Fruit fly (Drosophila melanogaster) whole organism, embryonic: ENCODE data around the gene Kaz-m1.

Experiments used
- CG10274 ChIP-seq: fragments of 200-800 bp; sonication (Bioruptor generic); optimal IDR thresholded peaks from 3 replicates; lab custom pipeline; 2017; ENCODE audit warnings: missing biosample characterization, mild to moderate bottlenecking, missing genetic modification characterization
- CG10979 ChIP-seq: fragments of 200-800 bp; sonication (Bioruptor generic); optimal IDR thresholded peaks from 2 replicates; lab custom pipeline; 2018; ENCODE audit warnings: missing biosample characterization, mild to moderate bottlenecking, missing genetic modification characterization, moderate library complexity
- CG12769 ChIP-seq: fragments of 200-800 bp; sonication (Bioruptor generic); optimal IDR thresholded peaks from 2 replicates; lab custom pipeline; 2019; ENCODE audit warnings: missing biosample characterization, mild to moderate bottlenecking, missing genetic modification characterization, moderate library complexity
- CG12942 ChIP-seq: fragments of 200-800 bp; sonication (Bioruptor generic); optimal IDR thresholded peaks from 3 replicates; lab custom pipeline; 2016; ENCODE audit warnings: missing biosample characterization, missing genetic modification characterization
- CG13287 ChIP-seq: fragments of 200-800 bp; sonication (Bioruptor generic); IDR thresholded peaks from 2 replicates; pipeline ENCODE4 v1.3.6; 2022; ENCODE audit warnings: missing biosample characterization, missing genetic modification characterization; ENCODE audit not compliant: partially characterized antibody
- CG14710 ChIP-seq: fragments of 200-800 bp; sonication (Bioruptor generic); optimal IDR thresholded peaks from 3 replicates; lab custom pipeline; 2019; ENCODE audit warnings: missing biosample characterization, mild to moderate bottlenecking, missing genetic modification characterization, moderate library complexity
- CG15696 ChIP-seq: fragments of 200-800 bp; sonication (Bioruptor generic); optimal IDR thresholded peaks from 2 replicates; lab custom pipeline; 2019; ENCODE audit warnings: missing biosample characterization, mild to moderate bottlenecking, missing genetic modification characterization, moderate library complexity
- CG1832 ChIP-seq: fragments of 200-800 bp; sonication (Bioruptor generic); optimal IDR thresholded peaks from 2 replicates; lab custom pipeline; 2017; ENCODE audit warnings: missing biosample characterization, mild to moderate bottlenecking, missing genetic modification characterization, inconsistent platforms
- CG18476 ChIP-seq: fragments of 200-800 bp; sonication (Bioruptor generic); optimal IDR thresholded peaks from 2 replicates; lab custom pipeline; 2016; ENCODE audit warnings: missing biosample characterization, mild to moderate bottlenecking, missing genetic modification characterization
- CG2120 ChIP-seq: fragments of 200-800 bp; sonication (Bioruptor generic); optimal IDR thresholded peaks from 3 replicates; lab custom pipeline; 2016; ENCODE audit warnings: missing biosample characterization, missing genetic modification characterization
- CG30431 ChIP-seq: fragments of 200-800 bp; sonication (Bioruptor generic); optimal IDR thresholded peaks from 2 replicates; lab custom pipeline; 2017; ENCODE audit warnings: missing biosample characterization, missing genetic modification characterization
- CG33557 ChIP-seq: fragments of 200-800 bp; sonication (Bioruptor generic); optimal IDR thresholded peaks from 2 replicates; lab custom pipeline; 2019; ENCODE audit warnings: missing biosample characterization, mild to moderate bottlenecking, missing genetic modification characterization, moderate library complexity
- CG3407 ChIP-seq: fragments of 200-800 bp; sonication (Bioruptor generic); optimal IDR thresholded peaks from 2 replicates; lab custom pipeline; 2018; ENCODE audit warnings: missing biosample characterization, mild to moderate bottlenecking, missing genetic modification characterization
- CG34422 ChIP-seq: fragments of 200-800 bp; sonication (Bioruptor generic); IDR thresholded peaks from 3 replicates; pipeline ENCODE4 v1.3.6; 2022; ENCODE audit warnings: missing biosample characterization, missing genetic modification characterization
- CG4282 ChIP-seq: fragments of 200-800 bp; sonication (Bioruptor generic); optimal IDR thresholded peaks from 2 replicates; lab custom pipeline; 2016; ENCODE audit warnings: missing biosample characterization, missing genetic modification characterization
- CG6683 ChIP-seq: fragments of 200-800 bp; sonication (Bioruptor generic); optimal IDR thresholded peaks from 2 replicates; lab custom pipeline; 2017; ENCODE audit warnings: missing biosample characterization, mild to moderate bottlenecking, missing genetic modification characterization, missing genetic modification reagents
- CHES-1-like ChIP-seq: fragments of 200-800 bp; sonication (Bioruptor generic); optimal IDR thresholded peaks from 2 replicates; lab custom pipeline; 2016; ENCODE audit warnings: missing biosample characterization, missing genetic modification characterization
- D19A ChIP-seq: fragments of 200-800 bp; optimal IDR thresholded peaks from 3 replicates; lab custom pipeline; 2019; ENCODE audit warnings: missing biosample characterization, mild to moderate bottlenecking, missing genetic modification characterization, moderate library complexity
- Dek ChIP-seq: fragments of 200-800 bp; sonication (Bioruptor generic); optimal IDR thresholded peaks from 3 replicates; lab custom pipeline; 2019; ENCODE audit warnings: missing biosample characterization, mild to moderate bottlenecking, missing genetic modification characterization, moderate library complexity
- Ets65A ChIP-seq: fragments of 200-800 bp; sonication (Bioruptor generic); peaks from one replicate; lab custom pipeline; 2016; ENCODE audit warnings: missing biosample characterization, missing genetic modification characterization
- Gsc ChIP-seq: fragments of 200-800 bp; sonication (Bioruptor generic); IDR thresholded peaks from 2 replicates; pipeline ENCODE4 v1.3.6; 2022; ENCODE audit warnings: missing biosample characterization, missing genetic modification characterization
- HLH4C ChIP-seq: fragments of 200-800 bp; sonication (Bioruptor generic); IDR thresholded peaks from 3 replicates; pipeline ENCODE4 v1.3.6; 2022; ENCODE audit warnings: missing biosample characterization, missing genetic modification characterization; ENCODE audit not compliant: partially characterized antibody
- Hey ChIP-seq: fragments of 200-800 bp; sonication (Bioruptor generic); optimal IDR thresholded peaks from 3 replicates; lab custom pipeline; 2018; ENCODE audit warnings: missing biosample characterization, mild to moderate bottlenecking, missing genetic modification characterization
- Hsf ChIP-seq: fragments of 200-800 bp; sonication (Bioruptor generic); optimal IDR thresholded peaks from 3 replicates; lab custom pipeline; 2016; ENCODE audit warnings: missing biosample characterization, missing genetic modification characterization
- Lhr ChIP-seq: fragments of 200-800 bp; sonication (Bioruptor generic); optimal IDR thresholded peaks from 3 replicates; lab custom pipeline; 2017; ENCODE audit warnings: mild to moderate bottlenecking, missing biosample characterization, missing genetic modification reagents, missing genetic modification characterization
- Mad ChIP-seq: fragments of 200-800 bp; sonication (Bioruptor generic); optimal IDR thresholded peaks from 2 replicates; lab custom pipeline; 2016; ENCODE audit warnings: missing biosample characterization, missing genetic modification characterization
- NC2α ChIP-seq: fragments of 200-800 bp; sonication (Bioruptor generic); optimal IDR thresholded peaks from 2 replicates; lab custom pipeline; 2016; ENCODE audit warnings: missing biosample characterization, missing genetic modification characterization
- NFAT ChIP-seq: fragments of 200-800 bp; sonication (Bioruptor generic); IDR thresholded peaks from 2 replicates; pipeline ENCODE4 v1.3.6; 2022; ENCODE audit warnings: missing biosample characterization, missing genetic modification characterization
- Poxn ChIP-seq: fragments of 200-800 bp; sonication (Bioruptor generic); IDR thresholded peaks from 2 replicates; pipeline ENCODE4 v1.3.6; 2022; ENCODE audit warnings: missing biosample characterization, missing genetic modification characterization
- crol ChIP-seq: fragments of 200-800 bp; sonication (Bioruptor generic); IDR thresholded peaks from 2 replicates; pipeline ENCODE4 v1.3.6; 2022; ENCODE audit warnings: missing biosample characterization, missing genetic modification characterization
- dmrt99B ChIP-seq: fragments of 200-800 bp; sonication (Bioruptor generic); optimal IDR thresholded peaks from 2 replicates; lab custom pipeline; 2018; ENCODE audit warnings: missing biosample characterization, mild to moderate bottlenecking, missing genetic modification characterization, moderate library complexity
- dpn ChIP-seq, 2 experiments: fragments of 200-800 bp; sonication (Bioruptor generic); optimal IDR thresholded peaks; 3 replicates each; lab custom pipeline; 2016; ENCODE audit warnings: missing biosample characterization in 2 of 2, missing genetic modification characterization in 2 of 2
- fru ChIP-seq: fragments of >200 bp; optimal IDR thresholded peaks from 2 replicates; lab custom pipeline; 2017
- hth ChIP-seq: fragments of >200 bp; optimal IDR thresholded peaks from 2 replicates; lab custom pipeline; 2017; ENCODE audit warnings: inconsistent platforms
- kay ChIP-seq: fragments of 200-800 bp; sonication (Bioruptor generic); optimal IDR thresholded peaks from 2 replicates; lab custom pipeline; 2016; ENCODE audit warnings: missing biosample characterization, missing genetic modification characterization
- ken ChIP-seq: fragments of 200-800 bp; sonication (Bioruptor generic); IDR thresholded peaks from 3 replicates; pipeline ENCODE4 v1.3.6; 2022; ENCODE audit warnings: missing biosample characterization, missing genetic modification characterization
- kni ChIP-seq: fragments of 200-800 bp; sonication (Bioruptor generic); optimal IDR thresholded peaks from 3 replicates; lab custom pipeline; 2017; ENCODE audit warnings: mild to moderate bottlenecking, missing biosample characterization, missing genetic modification reagents, missing genetic modification characterization
- nmo ChIP-seq: fragments of 200-800 bp; sonication (Bioruptor generic); optimal IDR thresholded peaks from 2 replicates; lab custom pipeline; 2018; ENCODE audit warnings: missing biosample characterization, mild to moderate bottlenecking, missing genetic modification characterization, moderate library complexity
- pnt ChIP-seq: fragments of 200-800 bp; sonication (Bioruptor generic); optimal IDR thresholded peaks from 3 replicates; lab custom pipeline; 2016; ENCODE audit warnings: missing biosample characterization, missing genetic modification characterization
- pros ChIP-seq: fragments of 200-800 bp; sonication (Bioruptor generic); optimal IDR thresholded peaks from 3 replicates; lab custom pipeline; 2019; ENCODE audit warnings: missing biosample characterization, mild to moderate bottlenecking, missing genetic modification characterization, moderate library complexity
- ro ChIP-seq: fragments of 200-800 bp; sonication (Bioruptor generic); IDR thresholded peaks from 2 replicates; pipeline ENCODE4 v1.3.6; 2022; ENCODE audit warnings: missing biosample characterization, missing genetic modification characterization
- sens ChIP-seq: fragments of 200-800 bp; sonication (Bioruptor generic); peaks from one replicate; lab custom pipeline; 2016; ENCODE audit warnings: missing biosample characterization, missing genetic modification characterization
- slp2 ChIP-seq: fragments of 200-800 bp; sonication (Bioruptor generic); optimal IDR thresholded peaks from 2 replicates; lab custom pipeline; 2016; ENCODE audit warnings: missing biosample characterization, missing genetic modification characterization
- tna ChIP-seq: fragments of 200-800 bp; sonication (Bioruptor generic); IDR thresholded peaks from 2 replicates; pipeline ENCODE4 v1.3.6; 2022; ENCODE audit warnings: missing biosample characterization, missing genetic modification characterization; ENCODE audit not compliant: partially characterized antibody
- ttk ChIP-seq: fragments of 200-800 bp; sonication (Bioruptor generic); IDR thresholded peaks from 2 replicates; pipeline ENCODE4 v2.1.2; 2022; ENCODE audit warnings: missing biosample characterization, missing genetic modification characterization
- twi ChIP-seq: fragments of 200-800 bp; optimal IDR thresholded peaks from 2 replicates; lab custom pipeline; 2019; ENCODE audit warnings: missing biosample characterization, mild to moderate bottlenecking, missing genetic modification characterization, moderate library complexity
- tx ChIP-seq: fragments of 200-800 bp; sonication (Bioruptor generic); optimal IDR thresholded peaks from 2 replicates; lab custom pipeline; 2016; ENCODE audit warnings: missing biosample characterization, missing genetic modification characterization
- yki ChIP-seq: fragments of >200 bp; optimal IDR thresholded peaks from 3 replicates; lab custom pipeline; 2018
- zf30C ChIP-seq: fragments of 200-800 bp; sonication (Bioruptor generic); optimal IDR thresholded peaks from 3 replicates; lab custom pipeline; 2018; ENCODE audit warnings: missing biosample characterization, mild to moderate bottlenecking, missing genetic modification characterization

Gene Kaz-m1

DNA sequence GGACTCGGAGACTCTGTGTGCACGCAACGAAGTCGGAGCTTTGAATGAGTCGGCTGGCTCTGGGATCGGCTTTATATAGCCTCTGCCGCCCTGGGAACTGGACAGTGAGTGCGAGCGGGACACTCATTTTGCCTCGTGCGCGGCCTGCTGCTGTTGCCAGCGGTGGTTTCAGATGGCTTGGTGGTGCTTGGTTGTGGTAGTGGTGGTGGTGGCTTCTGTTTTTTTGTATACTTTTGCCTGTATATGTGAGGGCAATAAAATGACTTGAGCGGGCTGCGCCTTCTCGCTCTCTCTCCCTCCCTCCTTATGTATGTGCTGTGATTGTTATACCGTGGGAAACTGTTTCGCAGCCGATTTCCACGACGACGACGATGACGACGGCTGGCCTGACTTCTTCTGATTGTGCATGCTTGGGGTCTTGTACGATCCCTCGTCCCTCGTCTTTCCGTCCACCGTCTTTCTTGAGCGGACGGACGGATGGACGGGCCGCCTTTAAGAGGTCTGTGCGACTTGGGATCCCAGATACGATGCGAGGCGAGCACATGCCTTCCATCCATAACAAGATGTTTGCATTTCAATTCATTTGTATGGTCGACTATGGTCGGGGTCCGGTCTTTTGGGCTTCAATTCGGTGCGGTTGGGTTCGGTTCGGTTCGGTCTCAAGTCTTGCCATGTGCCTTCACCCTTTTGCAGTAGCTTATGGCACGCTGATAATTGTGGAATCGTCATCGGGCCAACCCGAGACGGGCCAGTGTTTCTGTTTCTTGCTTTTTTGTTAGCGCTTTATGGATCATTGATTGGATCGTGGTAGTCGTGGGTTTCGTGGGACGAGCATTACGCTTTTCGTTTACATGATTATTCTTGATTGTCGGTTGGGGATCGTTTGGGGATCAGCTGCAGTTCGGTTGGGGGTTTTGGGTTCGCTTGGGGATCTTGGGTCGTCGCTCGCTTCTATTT is 8.3 kb upstream of the Kaz-m1 start (continued):
- TF ChIP-seq nmo (GFP tag; lab: Kevin White, UChicago) (peak; percentile 16), CG3407 (peak; percentile 8), pnt (no peak), CG10979 (peak; percentile 11), CG14710 (peak; percentile 11), Lhr (GFP tag; lab: Kevin White, UChicago) (no peak), Hsf (GFP tag; lab: Kevin White, UChicago) (no peak), CG15696 (no peak), kay (GFP tag; lab: Kevin White, UChicago) (peak; percentile 48), CG18476 (no peak), dmrt99B (peak; percentile 14), sens (GFP tag; lab: Kevin White, UChicago) (peak; percentile 89), CG6683 (no peak), D19A (tag; lab: Kevin White, UChicago) (peak; percentile 19), hth (lab: Kevin White, UChicago) (no peak), fru (lab: Kevin White, UChicago) (no peak), dpn (GFP tag; optimal IDR thresholded peaks at IDR 0.05; lab: Kevin White, UChicago) (peak in 1 of 2 experiments; percentile 10), CG2120 (GFP tag; lab: Kevin White, UChicago) (no peak), Mad (GFP tag; lab: Kevin White, UChicago) (peak; percentile 3), pros (GFP tag; lab: Kevin White, UChicago) (peak; percentile 100), Poxn (no peak), ttk (GFP tag; lab: Robert Waterston, UW) (0 out of 2 replicates have a peak, but pooled peaks have one; percentile 12), CG1832 (GFP tag; lab: Kevin White, UChicago) (peak; percentile 89), CG30431 (no peak), CHES-1-like (GFP tag; lab: Kevin White, UChicago) (no peak), CG4282 (GFP tag; lab: Kevin White, UChicago) (peak; percentile 41), slp2 (no peak), tna (GFP tag; lab: Robert Waterston, UW) (0 out of 2 replicates have a peak, but pooled peaks have one; percentile 23), CG34422 (GFP tag; lab: Robert Waterston, UW) (0 out of 3 replicates have a peak, but pooled peaks have one; percentile 25), NFAT (GFP tag; lab: Robert Waterston, UW) (0 out of 2 replicates have a peak, but pooled peaks have one; percentile 39), ken (GFP tag; lab: Robert Waterston, UW) (peak; percentile 51; the same call in 1 of the 3 replicates), kni (GFP tag; lab: Kevin White, UChicago) (peak; percentile 100), CG13287 (GFP tag; lab: Robert Waterston, UW) (peak; percentile 21; the same call in 1 of the 2 replicates), ro (GFP tag; lab: Robert Waterston, UW) (no peak), Ets65A (GFP tag; lab: Kevin White, UChicago) (no peak), HLH4C (peak; percentile 30; the same call in 1 of the 3 replicates), yki (lab: Kevin White, UChicago) (no peak), twi (tag; lab: Kevin White, UChicago) (peak; percentile 91), NC2α (GFP tag; lab: Kevin White, UChicago) (peak; percentile 49), zf30C (GFP tag; lab: Kevin White, UChicago) (peak; percentile 4), CG33557 (GFP tag; lab: Kevin White, UChicago) (peak; percentile 22), CG12942 (GFP tag; lab: Kevin White, UChicago) (no peak), CG12769 (tag; lab: Kevin White, UChicago) (peak; percentile 88), Gsc (no peak), tx (no peak), CG10274 (no peak), crol (GFP tag; lab: Robert Waterston, UW) (peak; percentile 87), Dek (tag; lab: Kevin White, UChicago) (no peak), Hey (peak; percentile 68)
